Worm (Caenorhabditis elegans) whole organism, late embryonic: ENCODE results near the gene oac-53.

ENCODE experiments used
- F13H6.1 ChIP-seq: sonication (generic microtip); optimal IDR thresholded peaks from 2 replicates; lab custom pipeline; 2016; ENCODE audit warnings: missing genetic modification characterization, missing compliant biosample characterization
- T23F11.4 ChIP-seq: fragments of 200-800 bp; sonication (Bioruptor generic); optimal IDR thresholded peaks from 2 replicates; lab custom pipeline; 2018; ENCODE audit warnings: mild to moderate bottlenecking, missing genetic modification characterization, missing compliant biosample characterization
- ama-1 ChIP-seq: fragments of 150-350 bp; optimal IDR thresholded peaks from 2 replicates; lab custom pipeline; 2014
- ceh-14 ChIP-seq: sonication (generic microtip); optimal IDR thresholded peaks from 2 replicates; lab custom pipeline; 2016; ENCODE audit warnings: missing genotype, missing genetic modification characterization, missing compliant biosample characterization
- ceh-30 ChIP-seq: fragments of 150-350 bp; optimal IDR thresholded peaks from 2 replicates; lab custom pipeline; 2014; ENCODE audit warnings: missing biosample characterization, missing genetic modification characterization
- ceh-34 ChIP-seq: sonication (generic microtip); optimal IDR thresholded peaks from 2 replicates; lab custom pipeline; 2016; ENCODE audit warnings: mild to moderate bottlenecking, missing genetic modification characterization, missing compliant biosample characterization
- dmd-4 ChIP-seq: sonication (generic microtip); optimal IDR thresholded peaks from 2 replicates; lab custom pipeline; 2016; ENCODE audit warnings: borderline replicate concordance, missing genetic modification characterization, missing compliant biosample characterization
- elt-2 ChIP-seq: sonication (generic microtip); optimal IDR thresholded peaks from 2 replicates; lab custom pipeline; 2016; ENCODE audit warnings: missing genetic modification reagents, missing genetic modification characterization, missing compliant biosample characterization
- elt-4 ChIP-seq: sonication (generic microtip); optimal IDR thresholded peaks from 2 replicates; lab custom pipeline; 2016; ENCODE audit warnings: missing genetic modification characterization, missing compliant biosample characterization
- fkh-10 ChIP-seq: fragments of 150-350 bp; optimal IDR thresholded peaks from 2 replicates; lab custom pipeline; 2014; ENCODE audit warnings: missing biosample characterization, missing genetic modification reagents, missing genetic modification characterization
- fkh-6 ChIP-seq: sonication (generic microtip); optimal IDR thresholded peaks from 2 replicates; lab custom pipeline; 2016; ENCODE audit warnings: missing genetic modification characterization, missing compliant biosample characterization
- gmeb-2 ChIP-seq: sonication (generic microtip); optimal IDR thresholded peaks from 2 replicates; lab custom pipeline; 2016; ENCODE audit warnings: missing genetic modification characterization, inconsistent platforms, missing compliant biosample characterization
- hlh-15 ChIP-seq: sonication (generic microtip); optimal IDR thresholded peaks from 2 replicates; lab custom pipeline; 2016; ENCODE audit warnings: missing genetic modification characterization, missing compliant biosample characterization
- lin-11 ChIP-seq: fragments of 200-800 bp; sonication (Bioruptor generic); optimal IDR thresholded peaks from 2 replicates; lab custom pipeline; 2018; ENCODE audit warnings: mild to moderate bottlenecking, missing genetic modification characterization, missing compliant biosample characterization
- nhr-11 ChIP-seq: fragments of 150-350 bp; optimal IDR thresholded peaks from 2 replicates; lab custom pipeline; 2014; ENCODE audit warnings: missing biosample characterization, missing genetic modification characterization
- nhr-232 ChIP-seq: sonication (generic microtip); optimal IDR thresholded peaks from 2 replicates; lab custom pipeline; 2016; ENCODE audit warnings: missing genetic modification characterization, missing compliant biosample characterization
- npax-4 ChIP-seq: sonication (generic microtip); optimal IDR thresholded peaks from 2 replicates; lab custom pipeline; 2016; ENCODE audit warnings: missing genetic modification characterization, missing compliant biosample characterization
- pag-3 ChIP-seq: sonication (generic microtip); optimal IDR thresholded peaks from 2 replicates; lab custom pipeline; 2016; ENCODE audit warnings: missing compliant biosample characterization, missing genetic modification characterization, borderline replicate concordance
- pat-9 ChIP-seq: fragments of 200-800 bp; sonication (Bioruptor generic); optimal IDR thresholded peaks from 2 replicates; lab custom pipeline; 2018; ENCODE audit warnings: mild to moderate bottlenecking, missing genetic modification characterization, moderate library complexity, missing compliant biosample characterization
- pax-1 ChIP-seq: fragments of 150-350 bp; optimal IDR thresholded peaks from 2 replicates; lab custom pipeline; 2014; ENCODE audit warnings: missing biosample characterization, missing genetic modification characterization
- pha-2 ChIP-seq: sonication (generic microtip); optimal IDR thresholded peaks from 2 replicates; lab custom pipeline; 2017; ENCODE audit warnings: mild to moderate bottlenecking, missing genetic modification characterization, missing compliant biosample characterization
- pha-4 ChIP-seq: fragments of 150-350 bp; optimal IDR thresholded peaks from 2 replicates; lab custom pipeline; 2018; ENCODE audit warnings: missing biosample characterization, missing genetic modification reagents, missing genetic modification characterization
- rnt-1 ChIP-seq: sonication (generic microtip); optimal IDR thresholded peaks from 2 replicates; lab custom pipeline; 2016; ENCODE audit warnings: missing genetic modification characterization, missing compliant biosample characterization
- sox-2 ChIP-seq: fragments of 200-800 bp; sonication (Bioruptor generic); IDR thresholded peaks from 2 replicates; pipeline ENCODE4 v1.3.6; 2022; ENCODE audit warnings: missing genetic modification reagents, missing genetic modification characterization, missing compliant biosample characterization
- syd-9 ChIP-seq: sonication (generic microtip); optimal IDR thresholded peaks from 2 replicates; lab custom pipeline; 2016; ENCODE audit warnings: mild to moderate bottlenecking, missing genetic modification characterization, moderate library complexity, missing compliant biosample characterization
- tbx-2 ChIP-seq: sonication (generic microtip); optimal IDR thresholded peaks from 2 replicates; lab custom pipeline; 2016; ENCODE audit warnings: missing genetic modification characterization, missing compliant biosample characterization
- ttx-3 ChIP-seq: sonication (generic microtip); optimal IDR thresholded peaks from 2 replicates; lab custom pipeline; 2016; ENCODE audit warnings: missing genetic modification reagents, missing genetic modification characterization, missing compliant biosample characterization
- unc-3 ChIP-seq, 2 experiments: fragments of 200-800 bp in 1 of 2; sonication (Bioruptor generic) in 1 of 2; sonication (generic microtip) in 1 of 2; conservative IDR thresholded peaks in 1 of 2; optimal IDR thresholded peaks in 1 of 2; 2 replicates each; pipeline versions ENCODE4 v1.3.6 to Lab custom; 2016 to 2022; ENCODE audit warnings: missing compliant biosample characterization in 2 of 2, missing genetic modification characterization in 2 of 2, missing genetic modification reagents in 1 of 2
- unc-55 ChIP-seq: sonication (generic microtip); optimal IDR thresholded peaks from 2 replicates; lab custom pipeline; 2017; ENCODE audit warnings: missing biosample characterization, missing genetic modification reagents, missing genetic modification characterization
- unc-86 ChIP-seq: sonication (generic microtip); optimal IDR thresholded peaks from 2 replicates; lab custom pipeline; 2016; ENCODE audit warnings: missing genetic modification characterization, missing compliant biosample characterization
- ztf-16 ChIP-seq: sonication (generic microtip); optimal IDR thresholded peaks from 2 replicates; lab custom pipeline; 2017; ENCODE audit warnings: missing genetic modification characterization, missing compliant biosample characterization

Gene oac-53

ce11 chrV:16582973-16583372 lies 44.8 kb downstream of the oac-53 start, which contains the start of gene str-150:
Gene str-150 (plus strand): TSS chrV:16583273.
- no peak for TF ChIP-seq ceh-34 (tag; lab: Kevin White, UChicago)
- no peak for TF ChIP-seq ceh-14
- no peak for TF ChIP-seq unc-86 (tag; lab: Kevin White, UChicago)
- TF ChIP-seq ceh-30 (tag; lab: Kevin White, UChicago) = no peak
- no peak for TF ChIP-seq nhr-11 (tag; lab: Kevin White, UChicago)
- no peak for TF ChIP-seq pha-4 (tag; lab: Kevin White, UChicago)

- no peak for TF ChIP-seq gmeb-2
- TF ChIP-seq pat-9 = no peak
- TF ChIP-seq ama-1 = no peak
- no peak for TF ChIP-seq ceh-34 (tag; lab: Kevin White, UChicago)
- TF ChIP-seq hlh-15 = no peak
- TF ChIP-seq elt-4 (tag; lab: Kevin White, UChicago) = no peak
- TF ChIP-seq ttx-3 (tag; lab: Kevin White, UChicago) = no peak
- no peak for TF ChIP-seq F13H6.1 (tag; lab: Kevin White, UChicago)
- no peak for TF ChIP-seq fkh-10 (GFP tag; lab: Kevin White, UChicago)
- no peak for TF ChIP-seq unc-86 (tag; lab: Kevin White, UChicago)
- TF ChIP-seq T23F11.4 (GFP tag; lab: Kevin White, UChicago) = no peak
- TF ChIP-seq, all 69 proteins: peak for 0
These were observed 46.7 kb downstream of the oac-53 start for ce11 chrV:16581061-16581460.

- TF ChIP-seq ceh-14 = no peak
- TF ChIP-seq nhr-232 (tag; lab: Kevin White, UChicago) = no peak
- TF ChIP-seq lin-11 (tag; lab: Kevin White, UChicago) = no peak
- TF ChIP-seq elt-2 (tag; lab: Kevin White, UChicago) = no peak
- no peak for TF ChIP-seq tbx-2 (tag; lab: Kevin White, UChicago)
- no peak for TF ChIP-seq pag-3 (tag; lab: Kevin White, UChicago)
- TF ChIP-seq unc-3 (GFP tag; conservative IDR thresholded peaks at IDR 0.05; lab: Robert Waterston, UW) = no peak
- no peak for TF ChIP-seq unc-3 (tag; optimal IDR thresholded peaks at IDR 0.05; lab: Kevin White, UChicago)
- no peak for TF ChIP-seq ztf-16 (tag; lab: Kevin White, UChicago)
- TF ChIP-seq sox-2 (GFP tag; lab: Robert Waterston, UW) = no peak
- no peak for TF ChIP-seq fkh-6 (tag; lab: Kevin White, UChicago)
- TF ChIP-seq dmd-4 (tag; lab: Kevin White, UChicago) = no peak
- TF ChIP-seq npax-4 (tag; lab: Kevin White, UChicago) = no peak
- no peak for TF ChIP-seq ama-1
These were observed 47.3 kb downstream of the oac-53 start, which contains the start of gene nhr-271 for ce11 chrV:16580424-16580823. Gene nhr-271 (minus strand): TSS chrV:16580524.

- TF ChIP-seq ttx-3 (tag; lab: Kevin White, UChicago) = no peak
- no peak for TF ChIP-seq nhr-11 (tag; lab: Kevin White, UChicago)
- TF ChIP-seq pax-1 = no peak
- TF ChIP-seq syd-9 (tag; lab: Kevin White, UChicago) = no peak
- no peak for TF ChIP-seq ama-1
- TF ChIP-seq fkh-6 (tag; lab: Kevin White, UChicago) = no peak
- no peak for TF ChIP-seq ceh-34 (tag; lab: Kevin White, UChicago)
- TF ChIP-seq unc-55 = no peak
- TF ChIP-seq pha-2 (tag; lab: Kevin White, UChicago) = no peak
- TF ChIP-seq rnt-1 (tag; lab: Kevin White, UChicago) = no peak
- no peak for TF ChIP-seq nhr-232 (tag; lab: Kevin White, UChicago)
These were observed 51.9 kb downstream of the oac-53 start, which contains the start of gene str-151 for ce11 chrV:16575900-16576299. Gene str-151 (plus strand): TSS chrV:16576200.
